Worm (Caenorhabditis elegans): ENCODE results near the gene srw-15.
"Not testable (repeated sequence)": the region's sequence is repeated elsewhere in the genome, so short reads cannot be mapped to it uniquely, and the experiment has no call there.

Gene srw-15

DNA sequence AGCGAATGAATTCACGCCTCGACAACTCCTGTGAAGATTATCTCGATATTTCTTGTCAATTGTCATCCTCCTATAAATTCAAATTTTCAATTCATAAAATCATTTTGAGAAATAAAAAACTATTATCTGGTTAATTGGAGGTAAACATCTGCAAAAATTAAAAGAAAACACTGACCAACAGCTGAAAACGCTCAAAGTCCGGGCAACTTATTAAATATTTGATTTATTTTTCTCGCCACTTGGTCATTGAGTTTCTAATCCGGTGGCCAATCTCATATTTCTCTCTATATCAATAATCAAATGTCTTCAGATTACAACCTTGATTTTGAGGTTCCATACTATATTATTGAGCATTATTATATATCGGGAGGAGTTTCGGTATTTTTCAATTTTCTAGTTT, 18.5 kb upstream of the srw-15 start, which contains the start of gene sri-24:
TSS of gene sri-24 (plus strand) at position 301 of the 400 bp plus-strand sequence.
- TF ChIP-seq unc-62 (GFP tag; optimal IDR thresholded peaks at IDR 0.05) = not testable (repeated sequence)

DNA sequence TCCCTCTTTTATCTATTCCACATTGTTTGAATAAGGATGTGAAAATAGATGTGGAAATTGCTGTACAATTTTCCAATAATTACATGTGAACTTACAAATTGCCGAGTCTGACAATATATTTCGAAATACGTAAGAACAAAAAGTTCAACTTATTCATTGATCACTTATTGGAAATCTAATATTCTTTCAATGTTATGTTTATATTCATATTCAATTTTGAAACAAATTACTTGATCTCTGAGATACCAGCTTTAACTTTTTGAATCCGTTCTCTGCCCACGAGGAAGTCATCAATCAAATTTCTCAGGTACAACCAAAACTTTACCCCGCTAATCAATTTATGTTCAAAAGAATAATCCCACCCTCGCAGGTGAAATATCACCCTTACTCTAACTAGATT, 15.2 kb upstream of the srw-15 start, which contains the start of gene sri-26:
TSS of gene sri-26 (plus strand) at position 301 of the 400 bp plus-strand sequence.
- not testable (repeated sequence) for TF ChIP-seq unc-62 (GFP tag; optimal IDR thresholded peaks at IDR 0.05)

DNA sequence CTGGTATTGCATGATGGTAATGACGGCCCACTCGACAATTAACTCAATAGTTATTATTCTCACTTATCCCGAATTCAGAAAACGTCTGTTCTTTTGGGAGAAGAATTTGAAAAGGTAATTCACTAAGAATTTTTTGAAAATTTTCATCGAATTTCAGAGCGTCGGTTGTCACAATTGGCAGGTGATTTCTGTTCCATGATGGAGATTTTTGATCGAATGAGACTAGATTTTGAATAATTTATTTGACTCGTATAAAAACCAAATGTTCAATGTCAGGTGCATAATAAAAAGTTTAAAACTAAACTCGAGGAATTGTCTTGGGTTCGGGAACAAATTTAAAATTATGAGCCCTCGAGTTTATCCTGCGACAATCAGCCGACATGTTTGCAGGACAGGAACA, 13.6 kb upstream of the srw-15 start, which contains the start of gene sri-25:
TSS of gene sri-25 (plus strand) at position 301 of the 400 bp plus-strand sequence.
- no peak for TF ChIP-seq unc-62 (GFP tag; optimal IDR thresholded peaks at IDR 0.05)

- no peak for TF ChIP-seq unc-62 (GFP tag; optimal IDR thresholded peaks at IDR 0.05)
These were observed 9.0 kb upstream of the srw-15 start, which contains the start of gene irld-25 for ce11 chrV:15221330-15221729. Gene irld-25, plus strand, starts transcription at chrV:15221630.

ce11 chrV:15223668-15224067, 6.7 kb upstream of the srw-15 start, which contains the start of gene srw-24:
Gene srw-24, plus strand, starts transcription at chrV:15223968.
- no peak for TF ChIP-seq unc-62 (GFP tag; optimal IDR thresholded peaks at IDR 0.05)

ce11 chrV:15225650-15226049, 4.7 kb upstream of the srw-15 start, which contains the start of gene srw-14:
Gene srw-14, plus strand, starts transcription at chrV:15225950.
- no peak for TF ChIP-seq unc-62 (GFP tag; optimal IDR thresholded peaks at IDR 0.05)

ce11 chrV:15226206-15226605, 4.1 kb upstream of the srw-15 start:
- no peak for TF ChIP-seq unc-62 (GFP tag; optimal IDR thresholded peaks at IDR 0.05)

DNA sequence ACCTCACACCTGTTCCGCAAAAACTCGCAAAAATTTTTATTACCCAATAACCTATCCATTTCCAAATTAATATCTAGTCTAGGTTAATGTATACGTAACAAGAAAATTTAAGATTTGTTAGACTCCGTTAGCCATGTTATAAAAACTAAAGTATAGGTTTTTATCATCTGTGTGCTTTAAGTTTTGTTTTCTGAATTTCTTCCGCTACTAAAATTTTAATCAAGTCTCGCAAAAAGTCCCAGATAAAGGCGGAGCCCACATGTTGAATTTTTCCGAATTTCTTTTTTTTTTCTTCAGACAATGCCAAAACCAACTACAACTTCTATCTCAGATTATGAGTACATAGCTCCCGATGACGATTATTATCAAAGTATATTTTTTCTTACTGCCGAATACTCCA, 1.9 kb downstream of the srw-15 start, which contains the start of gene srw-13:
TSS of gene srw-13 (plus strand) at position 301 of the 400 bp plus-strand sequence.
- no peak for TF ChIP-seq unc-62 (GFP tag; optimal IDR thresholded peaks at IDR 0.05)

ce11 chrV:15235661-15236060, 5.3 kb downstream of the srw-15 start, which contains the start of gene nhr-164:
Gene nhr-164, minus strand, starts transcription at chrV:15235761.
- no peak for TF ChIP-seq unc-62 (GFP tag; optimal IDR thresholded peaks at IDR 0.05)

DNA sequence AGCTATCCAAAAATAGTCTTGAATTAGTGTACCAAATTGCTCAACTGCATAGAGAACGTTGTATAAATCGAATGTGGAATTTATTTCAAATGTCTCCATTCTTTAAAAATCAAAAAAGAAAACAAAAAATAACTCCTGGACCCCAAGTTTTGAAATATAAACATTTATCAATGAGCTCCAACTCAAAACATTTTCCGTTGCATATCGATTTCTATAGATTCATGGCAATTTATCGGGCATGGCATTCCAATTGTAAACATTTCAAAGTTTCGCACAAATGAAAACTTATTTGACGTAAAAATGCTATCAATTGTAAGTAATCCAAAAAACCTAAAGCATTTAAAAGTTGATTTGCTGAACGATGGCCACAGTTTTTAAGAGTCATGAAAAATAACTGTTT, 8.2 kb downstream of the srw-15 start, which contains the start of gene srw-12:
TSS of gene srw-12 (minus strand) at position 101 of the 400 bp plus-strand sequence.
- TF ChIP-seq unc-62 (GFP tag; optimal IDR thresholded peaks at IDR 0.05) = no peak

- no peak for TF ChIP-seq unc-62 (GFP tag; optimal IDR thresholded peaks at IDR 0.05)
These were observed 9.9 kb downstream of the srw-15 start, which contains the start of gene srw-11 for ce11 chrV:15240215-15240614. Gene srw-11, minus strand, starts transcription at chrV:15240315.

ce11 chrV:15241259-15241658, 10.9 kb downstream of the srw-15 start, which contains the start of gene chil-12:
Gene chil-12, plus strand, starts transcription at chrV:15241559.
- no peak for TF ChIP-seq unc-62 (GFP tag; optimal IDR thresholded peaks at IDR 0.05)

DNA sequence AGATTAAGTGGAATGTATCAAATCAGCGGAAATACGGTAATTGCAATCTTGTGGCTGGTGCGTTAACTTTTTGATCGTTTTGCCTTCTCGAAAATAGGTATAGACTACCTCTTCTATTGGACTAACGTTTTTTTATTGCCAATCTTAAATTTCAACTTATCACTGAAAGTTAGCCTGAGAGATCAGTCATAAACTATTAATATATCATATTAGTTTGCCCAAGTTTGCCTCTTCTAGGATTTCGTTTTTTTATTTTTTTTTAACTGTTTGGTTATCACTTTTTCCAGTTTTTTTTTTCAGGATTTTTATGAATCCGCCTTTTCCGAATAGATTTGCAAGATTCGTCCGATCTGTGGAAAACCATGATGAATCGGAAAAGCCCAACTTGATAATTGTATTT, 14.1 kb downstream of the srw-15 start, which contains the start of gene kin-30:
TSS of gene kin-30 (plus strand) at position 301 of the 400 bp plus-strand sequence.
- no peak for TF ChIP-seq unc-62 (GFP tag; optimal IDR thresholded peaks at IDR 0.05)

ce11 chrV:15250304-15250703, 20.0 kb downstream of the srw-15 start, which contains the start of gene srd-28:
Gene srd-28, plus strand, starts transcription at chrV:15250604.
- TF ChIP-seq unc-62 (GFP tag; optimal IDR thresholded peaks at IDR 0.05) = not testable (repeated sequence)

ce11 chrV:15252082-15252481, 21.7 kb downstream of the srw-15 start, which contains the start of gene srbc-76:
Gene srbc-76, plus strand, starts transcription at chrV:15252382.
- no peak for TF ChIP-seq unc-62 (GFP tag; optimal IDR thresholded peaks at IDR 0.05)

- no peak for TF ChIP-seq unc-62 (GFP tag; optimal IDR thresholded peaks at IDR 0.05)
These were observed 23.2 kb downstream of the srw-15 start, which contains the start of gene srbc-75 for ce11 chrV:15253529-15253928. Gene srbc-75, plus strand, starts transcription at chrV:15253829.

DNA sequence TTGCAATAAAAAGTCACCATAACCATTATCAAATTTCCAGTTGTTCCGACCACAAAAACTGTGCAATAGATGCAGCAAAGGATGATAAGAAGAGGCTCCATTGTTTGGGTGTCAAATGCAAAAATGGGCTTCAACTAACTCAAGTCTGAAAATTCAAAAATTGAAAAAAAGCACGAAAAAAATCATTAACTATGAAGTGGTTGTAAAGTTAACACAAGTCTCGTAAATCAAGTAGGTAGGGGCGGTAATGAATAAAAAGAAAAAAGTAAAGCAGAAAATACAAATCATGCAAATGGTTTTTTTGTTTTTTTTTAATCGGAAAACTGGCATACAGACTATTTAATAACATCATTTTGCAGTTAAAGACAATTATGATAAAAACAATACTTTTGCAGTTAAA, 26.3 kb downstream of the srw-15 start, which contains the start of gene srsx-39:
TSS of gene srsx-39 (minus strand) at position 101 of the 400 bp plus-strand sequence.
- TF ChIP-seq unc-62 (GFP tag; optimal IDR thresholded peaks at IDR 0.05) = not testable (repeated sequence)

All from whole organism, dauer.